Worm (Caenorhabditis elegans): ENCODE measurements around the gene F53F4.7.

- TF ChIP-seq W03F9.2 (tag; optimal IDR thresholded peaks at IDR 0.05) (no peak), him-1 (tag; optimal IDR thresholded peaks at IDR 0.05) (no peak), dao-5 (tag; optimal IDR thresholded peaks at IDR 0.05) (no peak)
Measured at ce11 chrV:13598370-13598769, 15.4 kb downstream of the F53F4.7 start.

All from whole organism, L4/young adult.